Worm (Caenorhabditis elegans) whole organism, L3 larva: ENCODE results near the gene F37C12.21.
A peak's percentile ranks its signal among the peaks of the same experiment; 100 is the strongest.

ENCODE experiments used
- R02D3.7 ChIP-seq: fragments of 150-350 bp; optimal IDR thresholded peaks from 2 replicates; lab custom pipeline; 2014; ENCODE audit warnings: missing biosample characterization, missing genetic modification characterization
- ZK546.5 ChIP-seq: sonication (generic microtip); optimal IDR thresholded peaks from 2 replicates; lab custom pipeline; 2017; ENCODE audit warnings: missing biosample characterization, missing genetic modification characterization
- aly-2 ChIP-seq: fragments of 150-350 bp; optimal IDR thresholded peaks from 2 replicates; lab custom pipeline; 2014; ENCODE audit warnings: missing biosample characterization, missing genetic modification characterization
- ama-1 ChIP-seq: fragments of 150-350 bp; optimal IDR thresholded peaks from 2 replicates; lab custom pipeline; 2018
- ceh-16 ChIP-seq: sonication (generic microtip); optimal IDR thresholded peaks from 2 replicates; lab custom pipeline; 2017; ENCODE audit warnings: missing biosample characterization, missing genetic modification characterization
- ceh-28 ChIP-seq: fragments of 150-350 bp; optimal IDR thresholded peaks from 2 replicates; lab custom pipeline; 2014; ENCODE audit warnings: missing biosample characterization, missing genetic modification reagents, missing genetic modification characterization
- ceh-82 ChIP-seq: fragments of 150-350 bp; optimal IDR thresholded peaks from 2 replicates; lab custom pipeline; 2014; ENCODE audit warnings: missing biosample characterization, missing genetic modification characterization
- ceh-9 ChIP-seq: sonication (generic microtip); optimal IDR thresholded peaks from 2 replicates; lab custom pipeline; 2018; ENCODE audit warnings: missing biosample characterization, missing genetic modification characterization
- daf-12 ChIP-seq: fragments of 150-350 bp; optimal IDR thresholded peaks from 2 replicates; lab custom pipeline; 2014; ENCODE audit warnings: missing biosample characterization, missing genetic modification reagents, missing genetic modification characterization
- egl-27 ChIP-seq: sonication (generic microtip); optimal IDR thresholded peaks from 4 replicates; lab custom pipeline; 2017; ENCODE audit warnings: missing biosample characterization, missing genetic modification reagents, missing genetic modification characterization
- egl-5 ChIP-seq: fragments of 150-350 bp; optimal IDR thresholded peaks from 2 replicates; lab custom pipeline; 2017; ENCODE audit warnings: missing biosample characterization, missing genetic modification reagents, missing genetic modification characterization, inconsistent platforms
- elt-2 ChIP-seq: sonication (generic microtip); optimal IDR thresholded peaks from 2 replicates; lab custom pipeline; 2016; ENCODE audit warnings: missing genetic modification reagents, mild to moderate bottlenecking, missing genetic modification characterization, missing compliant biosample characterization
- elt-3 ChIP-seq, 3 experiments: fragments of 150-350 bp in 1 of 3; sonication (generic microtip) in 2 of 3; optimal IDR thresholded peaks; 2 replicates in 2 of 3; 4 replicates in 1 of 3; lab custom pipeline; 2014 to 2017; ENCODE audit warnings: missing biosample characterization in 3 of 3, missing genetic modification characterization in 3 of 3
- eor-1 ChIP-seq, 2 experiments: fragments of 150-350 bp; optimal IDR thresholded peaks; 2 replicates each; lab custom pipeline; 2014 to 2018; ENCODE audit warnings: missing biosample characterization in 2 of 2, missing genetic modification characterization in 2 of 2
- fkh-10 ChIP-seq: sonication (generic microtip); optimal IDR thresholded peaks from 2 replicates; lab custom pipeline; 2017; ENCODE audit warnings: missing biosample characterization, missing genetic modification reagents, missing genetic modification characterization
- fkh-2 ChIP-seq: fragments of 150-350 bp; optimal IDR thresholded peaks from 2 replicates; lab custom pipeline; 2014; ENCODE audit warnings: missing biosample characterization, missing genetic modification reagents, missing genetic modification characterization
- fos-1 ChIP-seq: fragments of 150-350 bp; optimal IDR thresholded peaks from 2 replicates; lab custom pipeline; 2014; ENCODE audit warnings: missing biosample characterization, missing genetic modification characterization
- lin-15B ChIP-seq: fragments of 150-350 bp; optimal IDR thresholded peaks from 2 replicates; lab custom pipeline; 2014; ENCODE audit warnings: missing biosample characterization, missing genetic modification characterization
- lin-39 ChIP-seq: fragments of 150-350 bp; optimal IDR thresholded peaks from 2 replicates; lab custom pipeline; 2018; ENCODE audit warnings: missing biosample characterization, missing genetic modification reagents, missing genetic modification characterization
- lsy-12 ChIP-seq: sonication (generic microtip); optimal IDR thresholded peaks from 2 replicates; lab custom pipeline; 2016; ENCODE audit warnings: mild to moderate bottlenecking, missing genetic modification characterization, missing compliant biosample characterization
- mml-1 ChIP-seq: fragments of 150-350 bp; sonication (generic microtip); optimal IDR thresholded peaks from 3 replicates; lab custom pipeline; 2014; ENCODE audit warnings: missing biosample characterization, missing genetic modification characterization
- nfya-1 ChIP-seq: sonication (generic microtip); optimal IDR thresholded peaks from 2 replicates; lab custom pipeline; 2017; ENCODE audit warnings: missing genetic modification characterization, mild to moderate bottlenecking, missing compliant biosample characterization, antibody characterized with exemption, moderate library complexity; ENCODE audit not compliant: insufficient read depth
- nhr-11 ChIP-seq: fragments of 150-350 bp; optimal IDR thresholded peaks from 2 replicates; lab custom pipeline; 2014; ENCODE audit warnings: missing biosample characterization, missing genetic modification characterization
- nhr-12 ChIP-seq: fragments of 150-350 bp; optimal IDR thresholded peaks from 2 replicates; lab custom pipeline; 2014; ENCODE audit warnings: missing biosample characterization, missing genetic modification characterization
- nhr-23 ChIP-seq: fragments of 150-350 bp; optimal IDR thresholded peaks from 2 replicates; lab custom pipeline; 2014; ENCODE audit warnings: missing biosample characterization, missing genetic modification reagents, missing genetic modification characterization
- nhr-237 ChIP-seq: fragments of 150-350 bp; optimal IDR thresholded peaks from 2 replicates; lab custom pipeline; 2014; ENCODE audit warnings: missing biosample characterization, missing genetic modification characterization
- nhr-25 ChIP-seq: sonication (generic microtip); optimal IDR thresholded peaks from 2 replicates; lab custom pipeline; 2017; ENCODE audit warnings: missing biosample characterization, missing genetic modification characterization
- nhr-28 ChIP-seq: fragments of 150-350 bp; optimal IDR thresholded peaks from 2 replicates; lab custom pipeline; 2014; ENCODE audit warnings: missing biosample characterization, missing genetic modification characterization
- nhr-43 ChIP-seq: sonication (generic microtip); optimal IDR thresholded peaks from 2 replicates; lab custom pipeline; 2016; ENCODE audit warnings: mild to moderate bottlenecking, missing genetic modification characterization, missing compliant biosample characterization; ENCODE audit not compliant: poor library complexity, severe bottlenecking
- nhr-67 ChIP-seq: fragments of 150-350 bp; optimal IDR thresholded peaks from 2 replicates; lab custom pipeline; 2014; ENCODE audit warnings: missing biosample characterization, missing genetic modification characterization
- nhr-76 ChIP-seq: fragments of 150-350 bp; sonication (generic microtip); optimal IDR thresholded peaks from 5 replicates; lab custom pipeline; 2014; ENCODE audit warnings: missing biosample characterization, missing genetic modification characterization
- nhr-77 ChIP-seq: fragments of 150-350 bp; optimal IDR thresholded peaks from 2 replicates; lab custom pipeline; 2014; ENCODE audit warnings: missing biosample characterization, missing genetic modification characterization
- pha-4 ChIP-seq: fragments of 150-350 bp; optimal IDR thresholded peaks from 2 replicates; lab custom pipeline; 2014; ENCODE audit warnings: missing biosample characterization, missing genetic modification reagents, missing genetic modification characterization
- pqm-1 ChIP-seq: fragments of 150-350 bp; optimal IDR thresholded peaks from 2 replicates; lab custom pipeline; 2017; ENCODE audit warnings: missing biosample characterization, missing genetic modification characterization, inconsistent platforms
- sea-2 ChIP-seq: fragments of 150-350 bp; sonication (generic microtip); optimal IDR thresholded peaks from 4 replicates; lab custom pipeline; 2014; ENCODE audit warnings: missing biosample characterization, missing genetic modification reagents, missing genetic modification characterization
- skn-1 ChIP-seq: fragments of 150-350 bp; optimal IDR thresholded peaks from 2 replicates; lab custom pipeline; 2014; ENCODE audit warnings: missing biosample characterization, missing genetic modification characterization
- tbx-2 ChIP-seq: sonication (generic microtip); optimal IDR thresholded peaks from 2 replicates; lab custom pipeline; 2016; ENCODE audit warnings: mild to moderate bottlenecking, missing genetic modification characterization, missing compliant biosample characterization
- unc-39 ChIP-seq: sonication (generic microtip); optimal IDR thresholded peaks from 4 replicates; lab custom pipeline; 2017; ENCODE audit warnings: missing biosample characterization, missing genetic modification characterization
- unc-62 ChIP-seq: fragments of 150-350 bp; sonication (generic microtip); optimal IDR thresholded peaks from 4 replicates; lab custom pipeline; 2014; ENCODE audit warnings: missing biosample characterization, missing genetic modification reagents, missing genetic modification characterization
- zag-1 ChIP-seq: fragments of 150-350 bp; optimal IDR thresholded peaks from 2 replicates; lab custom pipeline; 2014; ENCODE audit warnings: missing biosample characterization, missing genetic modification characterization
- ztf-11 ChIP-seq: fragments of 150-350 bp; optimal IDR thresholded peaks from 2 replicates; lab custom pipeline; 2014; ENCODE audit warnings: missing biosample characterization, missing genetic modification characterization
- ztf-4 ChIP-seq: fragments of 150-350 bp; optimal IDR thresholded peaks from 2 replicates; lab custom pipeline; 2014; ENCODE audit warnings: missing biosample characterization, missing genetic modification characterization

The F37C12.21 gene

ce11 chrIII:7192942-7193665, 4.9 kb downstream of the F37C12.21 start, which contains the start of gene mec-14:
mec-14 (minus strand) TSS chrIII:7192992.
- TF ChIP-seq ZK546.5 (tag; lab: Kevin White, UChicago): no peak
- TF ChIP-seq nhr-12 (tag; lab: Kevin White, UChicago): no peak
- TF ChIP-seq egl-27 (tag; lab: Kevin White, UChicago): no peak
- no peak for TF ChIP-seq ceh-82
- TF ChIP-seq nhr-237 (tag; lab: Kevin White, UChicago): no peak
- TF ChIP-seq unc-62 (GFP tag; lab: Kevin White, UChicago): no peak
- no peak for TF ChIP-seq aly-2 (tag; lab: Kevin White, UChicago)
- no peak for TF ChIP-seq nhr-28 (tag; lab: Kevin White, UChicago)

- TF ChIP-seq R02D3.7 (tag; lab: Kevin White, UChicago) (no peak), fkh-2 (tag; lab: Kevin White, UChicago) (no peak), egl-5 (no peak), unc-62 (GFP tag; lab: Kevin White, UChicago) (no peak), nhr-237 (tag; lab: Kevin White, UChicago) (no peak)
These were observed 7.2 kb downstream of the F37C12.21 start, which contains the start of gene F37C12.18 for ce11 chrIII:7195325-7195724. F37C12.18 (minus strand) TSS chrIII:7195425.

- TF ChIP-seq zag-1 (tag; lab: Kevin White, UChicago) (no peak), fkh-10 (no peak), aly-2 (tag; lab: Kevin White, UChicago) (no peak), elt-2 (tag; lab: Kevin White, UChicago) (no peak), elt-3 (tag; optimal IDR thresholded peaks at IDR 0.05; lab: Kevin White, UChicago) (no peak), R02D3.7 (tag; lab: Kevin White, UChicago) (no peak), pqm-1 (tag; lab: Kevin White, UChicago) (no peak), nhr-237 (tag; lab: Kevin White, UChicago) (no peak), ceh-9 (tag; lab: Kevin White, UChicago) (no peak), ztf-11 (tag; lab: Kevin White, UChicago) (no peak), ceh-16 (no peak), ztf-4 (tag; lab: Kevin White, UChicago) (no peak), ceh-28 (tag; lab: Kevin White, UChicago) (no peak), skn-1 (no peak), nhr-43 (tag; lab: Kevin White, UChicago) (no peak), lin-15B (tag; lab: Kevin White, UChicago) (no peak)
These were observed 9.8 kb downstream of the F37C12.21 start, which contains the start of gene exos-9 for ce11 chrIII:7197973-7198372. exos-9 (minus strand) TSS chrIII:7198073.

- TF ChIP-seq nhr-28 (tag; lab: Kevin White, UChicago) (no peak), nhr-43 (tag; lab: Kevin White, UChicago) (peak; percentile 84), egl-27 (tag; lab: Kevin White, UChicago) (no peak), fkh-10 (no peak), fos-1 (tag; lab: Kevin White, UChicago) (no peak), nhr-67 (tag; lab: Kevin White, UChicago) (no peak), mml-1 (tag; lab: Kevin White, UChicago) (no peak), nhr-77 (tag; lab: Kevin White, UChicago) (no peak), ceh-16 (no peak), lsy-12 (tag; lab: Kevin White, UChicago) (peak; percentile 7), pha-4 (tag; lab: Kevin White, UChicago) (peak; percentile 76), nhr-11 (tag; lab: Kevin White, UChicago) (no peak), egl-5 (peak; percentile 3), daf-12 (tag; lab: Kevin White, UChicago) (no peak), nfya-1 (tag; lab: Kevin White, UChicago) (peak; percentile 64), pqm-1 (tag; lab: Kevin White, UChicago) (no peak), aly-2 (tag; lab: Kevin White, UChicago) (no peak), lin-39 (tag; lab: Kevin White, UChicago) (no peak), unc-39 (no peak), ceh-9 (tag; lab: Kevin White, UChicago) (no peak), ama-1 (no peak), ztf-11 (tag; lab: Kevin White, UChicago) (no peak), sea-2 (GFP tag; lab: Kevin White, UChicago) (no peak), tbx-2 (tag; lab: Kevin White, UChicago) (no peak), ceh-82 (no peak), nhr-23 (tag; lab: Kevin White, UChicago) (peak; percentile 45), unc-62 (GFP tag; lab: Kevin White, UChicago) (no peak), nhr-76 (no peak), elt-2 (tag; lab: Kevin White, UChicago) (no peak), nhr-12 (tag; lab: Kevin White, UChicago) (no peak), nhr-25 (tag; lab: Kevin White, UChicago) (peak; percentile 15), lin-15B (tag; lab: Kevin White, UChicago) (peak; percentile 61), eor-1 (tag; optimal IDR thresholded peaks at IDR 0.05; lab: Kevin White, UChicago) (no peak), ztf-4 (tag; lab: Kevin White, UChicago) (no peak)
These were observed 10.7 kb downstream of the F37C12.21 start, which contains the start of gene pfd-5 for ce11 chrIII:7198838-7199237. pfd-5 (minus strand) TSS chrIII:7198884.
